Fruit fly (Drosophila melanogaster) whole organism, embryonic: ENCODE data around the gene Ca-Ma2d.

ENCODE experiments used
- Ada2b ChIP-seq: fragments of 200-800 bp; sonication (Bioruptor generic); IDR thresholded peaks from 2 replicates; pipeline ENCODE4 v1.3.6; 2022; ENCODE audit warnings: missing biosample characterization, missing genetic modification characterization
- Aef1 ChIP-seq: fragments of 200-800 bp; sonication (Bioruptor generic); IDR thresholded peaks from 3 replicates; pipeline ENCODE4 v1.3.6; 2022; ENCODE audit warnings: missing biosample characterization, missing genetic modification characterization
- Atf-2 ChIP-seq: fragments of 200-800 bp; sonication (Bioruptor generic); optimal IDR thresholded peaks from 2 replicates; lab custom pipeline; 2016; ENCODE audit warnings: missing biosample characterization, missing genetic modification characterization
- Bdp1 ChIP-seq: fragments of 200-800 bp; sonication (Bioruptor generic); optimal IDR thresholded peaks from 3 replicates; lab custom pipeline; 2016; ENCODE audit warnings: missing biosample characterization, missing genetic modification characterization
- CG10366 ChIP-seq: fragments of 200-800 bp; sonication (Bioruptor generic); IDR thresholded peaks from 2 replicates; pipeline ENCODE4 v1.3.6; 2022; ENCODE audit warnings: missing biosample characterization, missing genetic modification characterization
- CG11696 ChIP-seq: fragments of 200-800 bp; sonication (Bioruptor generic); IDR thresholded peaks from 2 replicates; pipeline ENCODE4 v1.3.6; 2022; ENCODE audit warnings: missing biosample characterization, missing genetic modification characterization
- CG14441 ChIP-seq: fragments of 200-800 bp; sonication (Bioruptor generic); IDR thresholded peaks from 2 replicates; pipeline ENCODE4 v1.3.6; 2022; ENCODE audit warnings: missing biosample characterization, missing genetic modification characterization
- CG1529 ChIP-seq: fragments of 200-800 bp; sonication (Bioruptor generic); optimal IDR thresholded peaks from 3 replicates; lab custom pipeline; 2018; ENCODE audit warnings: missing biosample characterization, missing genetic modification characterization
- CG15479 ChIP-seq: fragments of 200-800 bp; sonication (Bioruptor generic); optimal IDR thresholded peaks from 3 replicates; lab custom pipeline; 2019; ENCODE audit warnings: missing biosample characterization, mild to moderate bottlenecking, missing genetic modification characterization, moderate library complexity
- CG16815 ChIP-seq: fragments of 200-800 bp; sonication (Bioruptor generic); optimal IDR thresholded peaks from 3 replicates; lab custom pipeline; 2017; ENCODE audit warnings: missing biosample characterization, mild to moderate bottlenecking, missing genetic modification characterization
- CG17568 ChIP-seq: fragments of 200-800 bp; sonication (Bioruptor generic); optimal IDR thresholded peaks from 2 replicates; lab custom pipeline; 2018; ENCODE audit warnings: missing biosample characterization, mild to moderate bottlenecking, missing genetic modification characterization, moderate library complexity
- CG32532 ChIP-seq: fragments of 200-800 bp; sonication (Bioruptor generic); IDR thresholded peaks from 2 replicates; pipeline ENCODE4 v1.3.6; 2022; ENCODE audit warnings: missing biosample characterization, missing genetic modification characterization
- CG42726 ChIP-seq: fragments of 200-800 bp; sonication (Bioruptor generic); IDR thresholded peaks from 2 replicates; pipeline ENCODE4 v1.3.6; 2022; ENCODE audit warnings: missing biosample characterization, missing genetic modification characterization; ENCODE audit not compliant: partially characterized antibody
- CG4328 ChIP-seq: fragments of 200-800 bp; sonication (Bioruptor generic); optimal IDR thresholded peaks from 3 replicates; lab custom pipeline; 2017; ENCODE audit warnings: missing biosample characterization, missing genetic modification reagents, missing genetic modification characterization
- CG4404 ChIP-seq: fragments of 200-800 bp; sonication (Bioruptor generic); IDR thresholded peaks from 2 replicates; pipeline ENCODE4 v1.3.6; 2022; ENCODE audit warnings: missing biosample characterization, missing genetic modification characterization
- CG4820 ChIP-seq: fragments of 200-800 bp; sonication (Bioruptor generic); optimal IDR thresholded peaks from 3 replicates; lab custom pipeline; 2016; ENCODE audit warnings: missing biosample characterization, missing genetic modification characterization
- CG6791 ChIP-seq: fragments of 200-800 bp; sonication (Bioruptor generic); IDR thresholded peaks from 3 replicates; pipeline ENCODE4 v1.3.6; 2022; ENCODE audit warnings: missing biosample characterization, missing genetic modification characterization; ENCODE audit not compliant: partially characterized antibody
- CG7786 ChIP-seq: fragments of 200-800 bp; sonication (Bioruptor generic); optimal IDR thresholded peaks from 2 replicates; lab custom pipeline; 2016; ENCODE audit warnings: missing biosample characterization, missing genetic modification characterization
- CG8089 ChIP-seq: fragments of 200-800 bp; sonication (Bioruptor generic); optimal IDR thresholded peaks from 3 replicates; lab custom pipeline; 2016; ENCODE audit warnings: missing biosample characterization, missing genetic modification characterization
- CkIIα-i1 ChIP-seq: fragments of 200-800 bp; sonication (Bioruptor generic); IDR thresholded peaks from 2 replicates; pipeline ENCODE4 v1.3.6; 2022; ENCODE audit warnings: missing biosample characterization, missing genetic modification characterization
- D ChIP-seq, 2 experiments: fragments of 200-800 bp in 1 of 2; fragments of >200 bp in 1 of 2; sonication (Bioruptor generic) in 1 of 2; optimal IDR thresholded peaks; 2 replicates in 1 of 2; 3 replicates in 1 of 2; lab custom pipeline; 2017; ENCODE audit warnings: mild to moderate bottlenecking in 1 of 2, missing biosample characterization in 1 of 2, missing genetic modification characterization in 1 of 2, missing genetic modification reagents in 1 of 2
- Dbx ChIP-seq: fragments of 200-800 bp; sonication (Bioruptor generic); IDR thresholded peaks from 3 replicates; pipeline ENCODE4 v1.3.6; 2022; ENCODE audit warnings: missing biosample characterization, missing genetic modification characterization
- Dip3 ChIP-seq: fragments of 200-800 bp; sonication (Bioruptor generic); optimal IDR thresholded peaks from 3 replicates; lab custom pipeline; 2016; ENCODE audit warnings: missing biosample characterization, missing genetic modification characterization
- HLH4C ChIP-seq: fragments of 200-800 bp; sonication (Bioruptor generic); IDR thresholded peaks from 3 replicates; pipeline ENCODE4 v1.3.6; 2022; ENCODE audit warnings: missing biosample characterization, missing genetic modification characterization; ENCODE audit not compliant: partially characterized antibody
- Hey ChIP-seq: fragments of 200-800 bp; sonication (Bioruptor generic); optimal IDR thresholded peaks from 3 replicates; lab custom pipeline; 2018; ENCODE audit warnings: missing biosample characterization, mild to moderate bottlenecking, missing genetic modification characterization
- Hr39 ChIP-seq: fragments of >200 bp; optimal IDR thresholded peaks from 2 replicates; lab custom pipeline; 2017
- Kr ChIP-seq: fragments of 200-800 bp; sonication (Bioruptor generic); optimal IDR thresholded peaks from 2 replicates; lab custom pipeline; 2017; ENCODE audit warnings: missing biosample characterization, mild to moderate bottlenecking, missing genetic modification characterization
- Oaz ChIP-seq: fragments of 200-800 bp; sonication (Bioruptor generic); IDR thresholded peaks from 2 replicates; pipeline ENCODE4 v1.3.6; 2022; ENCODE audit warnings: missing biosample characterization, missing genetic modification characterization
- Optix ChIP-seq: fragments of 200-800 bp; sonication (Bioruptor generic); IDR thresholded peaks from 3 replicates; pipeline ENCODE4 v1.3.6; 2022; ENCODE audit warnings: missing biosample characterization, missing genetic modification characterization
- Scr ChIP-seq: fragments of 200-800 bp; sonication (Bioruptor generic); IDR thresholded peaks from 2 replicates; pipeline ENCODE4 v1.3.6; 2022; ENCODE audit warnings: missing biosample characterization, missing genetic modification characterization; ENCODE audit not compliant: partially characterized antibody
- Usf ChIP-seq: fragments of 200-800 bp; sonication (Bioruptor generic); optimal IDR thresholded peaks from 2 replicates; lab custom pipeline; 2017; ENCODE audit warnings: missing genotype, missing biosample characterization, missing genetic modification characterization
- ato ChIP-seq: fragments of 200-800 bp; sonication (Bioruptor generic); IDR thresholded peaks from 2 replicates; pipeline ENCODE4 v1.3.6; 2022; ENCODE audit warnings: missing biosample characterization, missing genetic modification characterization; ENCODE audit not compliant: partially characterized antibody
- dan ChIP-seq: fragments of 200-800 bp; sonication (Bioruptor generic); IDR thresholded peaks from 2 replicates; pipeline ENCODE4 v1.3.6; 2022; ENCODE audit warnings: missing biosample characterization, missing genetic modification characterization
- emc ChIP-seq: fragments of 200-800 bp; sonication (Bioruptor generic); optimal IDR thresholded peaks from 2 replicates; lab custom pipeline; 2016; ENCODE audit warnings: missing biosample characterization, missing genetic modification characterization
- esg ChIP-seq: fragments of 200-800 bp; sonication (Bioruptor generic); conservative IDR thresholded peaks from 2 replicates; pipeline ENCODE4 v1.3.6; 2022; ENCODE audit warnings: missing biosample characterization, missing genetic modification characterization
- hbn ChIP-seq: fragments of 200-800 bp; sonication (Bioruptor generic); IDR thresholded peaks from 2 replicates; pipeline ENCODE4 v1.3.6; 2022; ENCODE audit warnings: missing biosample characterization, missing genetic modification characterization; ENCODE audit not compliant: partially characterized antibody
- her ChIP-seq: fragments of 200-800 bp; sonication (Bioruptor generic); optimal IDR thresholded peaks from 2 replicates; lab custom pipeline; 2016; ENCODE audit warnings: missing biosample characterization, missing genetic modification characterization
- onecut ChIP-seq: fragments of 200-800 bp; sonication (Bioruptor generic); IDR thresholded peaks from 2 replicates; pipeline ENCODE4 v1.3.6; 2022; ENCODE audit warnings: missing biosample characterization, missing genetic modification characterization
- pfk ChIP-seq: fragments of 200-800 bp; sonication (Bioruptor generic); optimal IDR thresholded peaks from 2 replicates; lab custom pipeline; 2018; ENCODE audit warnings: missing biosample characterization, mild to moderate bottlenecking, missing genetic modification characterization, moderate library complexity
- pho ChIP-seq: fragments of 200-800 bp; sonication (Bioruptor generic); optimal IDR thresholded peaks from 2 replicates; lab custom pipeline; 2016; ENCODE audit warnings: missing biosample characterization, missing genetic modification characterization
- phol ChIP-seq: fragments of 200-800 bp; sonication (Bioruptor generic); optimal IDR thresholded peaks from 3 replicates; lab custom pipeline; 2018; ENCODE audit warnings: missing biosample characterization, mild to moderate bottlenecking, missing genetic modification characterization, moderate library complexity
- pita ChIP-seq: fragments of 200-800 bp; sonication (Bioruptor generic); optimal IDR thresholded peaks from 2 replicates; lab custom pipeline; 2017; ENCODE audit warnings: missing biosample characterization, mild to moderate bottlenecking, missing genetic modification characterization
- pros ChIP-seq: fragments of 200-800 bp; sonication (Bioruptor generic); optimal IDR thresholded peaks from 3 replicates; lab custom pipeline; 2019; ENCODE audit warnings: missing biosample characterization, mild to moderate bottlenecking, missing genetic modification characterization, moderate library complexity
- scrt ChIP-seq: fragments of 200-800 bp; sonication (Bioruptor generic); optimal IDR thresholded peaks from 2 replicates; lab custom pipeline; 2018; ENCODE audit warnings: missing biosample characterization, mild to moderate bottlenecking, missing genetic modification characterization, moderate library complexity
- stc ChIP-seq: fragments of 200-800 bp; sonication (Bioruptor generic); IDR thresholded peaks from 2 replicates; pipeline ENCODE4 v1.3.6; 2022; ENCODE audit warnings: missing biosample characterization, missing genetic modification characterization
- stwl ChIP-seq: fragments of 200-800 bp; sonication (Bioruptor generic); optimal IDR thresholded peaks from 3 replicates; lab custom pipeline; 2018; ENCODE audit warnings: missing biosample characterization, mild to moderate bottlenecking, missing genetic modification characterization, moderate library complexity
- tap ChIP-seq: fragments of 200-800 bp; optimal IDR thresholded peaks from 3 replicates; lab custom pipeline; 2019; ENCODE audit warnings: missing biosample characterization, mild to moderate bottlenecking, missing genetic modification characterization, moderate library complexity
- unc-4 ChIP-seq: fragments of 200-800 bp; sonication (Bioruptor generic); IDR thresholded peaks from 2 replicates; pipeline ENCODE4 v1.3.6; 2022; ENCODE audit warnings: missing biosample characterization, missing genetic modification characterization; ENCODE audit not compliant: partially characterized antibody
- wek ChIP-seq: fragments of 200-800 bp; sonication (Bioruptor generic); optimal IDR thresholded peaks from 3 replicates; lab custom pipeline; 2018; ENCODE audit warnings: missing biosample characterization, mild to moderate bottlenecking, missing genetic modification characterization, moderate library complexity

Gene Ca-Ma2d

DNA sequence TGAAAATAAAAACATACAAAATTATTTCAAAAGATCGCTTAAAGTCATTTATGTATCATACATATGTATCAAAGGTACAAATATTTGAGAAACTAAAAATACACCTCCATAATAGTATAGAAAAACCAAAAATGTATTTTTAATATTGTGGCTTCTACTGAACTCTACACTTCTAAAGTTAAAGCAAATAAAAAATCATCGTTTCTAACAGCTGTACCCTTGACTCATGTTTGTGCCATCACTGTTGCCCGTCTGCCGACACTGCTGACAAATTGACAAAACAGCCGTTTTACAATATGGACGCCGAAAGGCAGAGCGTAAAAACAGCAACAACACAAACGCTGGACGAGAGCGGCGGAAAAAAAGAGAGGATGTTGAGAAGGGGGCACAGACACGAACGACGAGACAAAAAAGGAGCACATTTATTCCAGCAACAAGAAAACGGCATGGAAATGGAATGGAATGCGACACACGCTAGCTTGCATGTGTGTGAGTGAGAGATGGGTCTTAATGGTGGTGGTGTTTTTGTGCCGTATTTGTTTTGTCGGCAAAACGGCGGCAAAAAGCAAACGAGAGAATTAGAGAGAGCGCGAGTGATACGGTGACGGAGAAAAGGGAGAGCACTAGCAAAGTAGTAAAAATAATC lies 55.2 kb downstream of the Ca-Ma2d start (continued):
- TF ChIP-seq CG15479 (peak; percentile 90), CG17568 (peak; percentile 49), Bdp1 (GFP tag; lab: Kevin White, UChicago) (peak; percentile 53), HLH4C (no peak), Kr (GFP tag; lab: Kevin White, UChicago) (no peak), CG8089 (peak; percentile 55), esg (GFP tag; lab: Robert Waterston, UW) (no peak), pho (GFP tag; lab: Kevin White, UChicago) (peak; percentile 85), emc (GFP tag; lab: Kevin White, UChicago) (peak; percentile 61), CG16815 (GFP tag; lab: Kevin White, UChicago) (peak; percentile 79), Optix (GFP tag; lab: Robert Waterston, UW) (no peak), CG11696 (GFP tag; lab: Robert Waterston, UW) (no peak), CkIIα-i1 (GFP tag; lab: Robert Waterston, UW) (no peak), hbn (GFP tag; lab: Robert Waterston, UW) (no peak), onecut (GFP tag; lab: Robert Waterston, UW) (peak; percentile 96), CG4404 (GFP tag; lab: Robert Waterston, UW) (no peak), D (optimal IDR thresholded peaks at IDR 0.05; lab: Kevin White, UChicago) (no peak), D (GFP tag; optimal IDR thresholded peaks at IDR 0.05; lab: Kevin White, UChicago) (peak; percentile 72), her (GFP tag; lab: Kevin White, UChicago) (peak; percentile 74), unc-4 (GFP tag; lab: Robert Waterston, UW) (no peak), Oaz (no peak), CG42726 (no peak), Aef1 (GFP tag; lab: Robert Waterston, UW) (no peak), pita (GFP tag; lab: Kevin White, UChicago) (no peak), CG1529 (peak; percentile 70), pros (GFP tag; lab: Kevin White, UChicago) (peak; percentile 79), Dip3 (GFP tag; lab: Kevin White, UChicago) (peak; percentile 83), phol (tag; lab: Kevin White, UChicago) (peak; percentile 93), CG14441 (GFP tag; lab: Robert Waterston, UW) (no peak), CG7786 (GFP tag; lab: Kevin White, UChicago) (peak; percentile 81), Ada2b (no peak), CG32532 (GFP tag; lab: Robert Waterston, UW) (no peak), wek (GFP tag; lab: Kevin White, UChicago) (no peak), Scr (GFP tag; lab: Robert Waterston, UW) (no peak), scrt (GFP tag; lab: Kevin White, UChicago) (peak; percentile 69), Hr39 (lab: Kevin White, UChicago) (no peak), CG10366 (GFP tag; lab: Robert Waterston, UW) (no peak), stwl (tag; lab: Kevin White, UChicago) (no peak), tap (tag; lab: Kevin White, UChicago) (peak; percentile 73), CG4820 (GFP tag; lab: Kevin White, UChicago) (peak; percentile 63), Usf (peak; percentile 35), pfk (GFP tag; lab: Kevin White, UChicago) (peak; percentile 97), dan (GFP tag; lab: Robert Waterston, UW) (no peak), ato (no peak), Dbx (no peak), CG6791 (no peak), CG4328 (GFP tag; lab: Kevin White, UChicago) (peak; percentile 71), Atf-2 (peak; percentile 19), stc (GFP tag; lab: Robert Waterston, UW) (no peak), Hey (tag; lab: Kevin White, UChicago) (peak; percentile 18)
